Fruit fly (Drosophila melanogaster): ENCODE results near the gene Bre1.

Gene Bre1

dm6 chr3L:5819310-5819709 is 25.3 kb upstream of the Bre1 start (continued):
- TF ChIP-seq so (GFP tag; IDR thresholded peaks at IDR 0.05) (no peak), H15 (GFP tag; IDR thresholded peaks at IDR 0.05) (no peak), CG14014 (GFP tag; IDR thresholded peaks at IDR 0.05) (peak; percentile 36; the same call in 1 of the 2 replicates), bowl (GFP tag; IDR thresholded peaks at IDR 0.05) (no peak), sens (GFP tag) (peak; percentile 79), her (GFP tag; optimal IDR thresholded peaks at IDR 0.05) (no peak), sug (tag; optimal IDR thresholded peaks at IDR 0.05) (no peak), gro (GFP tag; optimal IDR thresholded peaks at IDR 0.05) (no peak), grau (tag; optimal IDR thresholded peaks at IDR 0.05) (peak; percentile 56), CG9932 (GFP tag; IDR thresholded peaks at IDR 0.05) (peak; percentile 56; the same call in 1 of the 2 replicates), Spps (tag; optimal IDR thresholded peaks at IDR 0.05) (no peak), CG18262 (tag; optimal IDR thresholded peaks at IDR 0.05) (peak; percentile 16), Ssrp (tag; optimal IDR thresholded peaks at IDR 0.05) (peak; percentile 35), crp (GFP tag; optimal IDR thresholded peaks at IDR 0.05) (no peak), Pdp1 (GFP tag; optimal IDR thresholded peaks at IDR 0.05) (peak; percentile 9 to 41), phol (tag; optimal IDR thresholded peaks at IDR 0.05) (peak; percentile 23), MESR4 (GFP tag; optimal IDR thresholded peaks at IDR 0.05) (no peak), Drgx (GFP tag; IDR thresholded peaks at IDR 0.05) (no peak), CG14860 (GFP tag; IDR thresholded peaks at IDR 0.05; ENCODE audit: partially characterized antibody) (no peak), prd (optimal IDR thresholded peaks at IDR 0.05) (no peak), prd (GFP tag; IDR thresholded peaks at IDR 0.05) (peak; percentile 47; the same call in 2 of the 3 replicates), bsh (GFP tag; optimal IDR thresholded peaks at IDR 0.05) (peak in 1 of 2 experiments; percentile 43), lbe (GFP tag; optimal IDR thresholded peaks at IDR 0.05) (peak; percentile 16), CG7839 (tag; optimal IDR thresholded peaks at IDR 0.05) (peak; percentile 42), CG10366 (GFP tag; IDR thresholded peaks at IDR 0.05) (peak; percentile 21; the same call in 1 of the 2 replicates), CG4404 (GFP tag; IDR thresholded peaks at IDR 0.05) (no peak), CG30403 (GFP tag; optimal IDR thresholded peaks at IDR 0.05) (peak; percentile 40), danr (GFP tag; IDR thresholded peaks at IDR 0.05) (no peak), CG6854 (GFP tag; optimal IDR thresholded peaks at IDR 0.05) (no peak), CG18476 (GFP tag; optimal IDR thresholded peaks at IDR 0.05) (no peak), CG8290 (GFP tag; optimal IDR thresholded peaks at IDR 0.05) (no peak), CG8290 (tag; optimal IDR thresholded peaks at IDR 0.05) (peak in 1 of 2 experiments; percentile 34), Six4 (GFP tag; optimal IDR thresholded peaks at IDR 0.05) (peak; percentile 11), CG6689 (GFP tag; IDR thresholded peaks at IDR 0.05) (peak; percentile 40), CG16813 (GFP tag; IDR thresholded peaks at IDR 0.05; ENCODE audit: partially characterized antibody) (no peak), Side (GFP tag; optimal IDR thresholded peaks at IDR 0.05) (no peak), CG18619 (GFP tag; optimal IDR thresholded peaks at IDR 0.05) (peak; percentile 12), CG12155 (GFP tag; optimal IDR thresholded peaks at IDR 0.05) (peak; percentile 35), Fer1 (GFP tag; optimal IDR thresholded peaks at IDR 0.05) (no peak), CG34422 (GFP tag; IDR thresholded peaks at IDR 0.05) (no peak), CG1024 (GFP tag; IDR thresholded peaks at IDR 0.05) (no peak), cato (GFP tag; optimal IDR thresholded peaks at IDR 0.05; ENCODE audit: borderline replicate concordance) (peak; percentile 2), CG32772 (GFP tag; IDR thresholded peaks at IDR 0.05) (0 out of 2 replicates have a peak, but pooled peaks have one; percentile 37), dmrt99B (tag; optimal IDR thresholded peaks at IDR 0.05) (peak; percentile 31), pnt (GFP tag; optimal IDR thresholded peaks at IDR 0.05) (no peak), CG18599 (GFP tag; optimal IDR thresholded peaks at IDR 0.05) (no peak), CG1832 (GFP tag; optimal IDR thresholded peaks at IDR 0.05) (no peak), CG18764 (GFP tag; optimal IDR thresholded peaks at IDR 0.05) (no peak), Gug (GFP tag; IDR thresholded peaks at IDR 0.05) (peak; percentile 31; the same call in 1 of the 4 replicates), sob (GFP tag; IDR thresholded peaks at IDR 0.05) (0 out of 2 replicates have a peak, but pooled peaks have one; percentile 31), CG13424 (tag; optimal IDR thresholded peaks at IDR 0.05) (peak; percentile 43)

All from whole organism, embryonic.